Fruit fly (Drosophila melanogaster): Measurements from ENCODE around the gene hydra.

DNA sequence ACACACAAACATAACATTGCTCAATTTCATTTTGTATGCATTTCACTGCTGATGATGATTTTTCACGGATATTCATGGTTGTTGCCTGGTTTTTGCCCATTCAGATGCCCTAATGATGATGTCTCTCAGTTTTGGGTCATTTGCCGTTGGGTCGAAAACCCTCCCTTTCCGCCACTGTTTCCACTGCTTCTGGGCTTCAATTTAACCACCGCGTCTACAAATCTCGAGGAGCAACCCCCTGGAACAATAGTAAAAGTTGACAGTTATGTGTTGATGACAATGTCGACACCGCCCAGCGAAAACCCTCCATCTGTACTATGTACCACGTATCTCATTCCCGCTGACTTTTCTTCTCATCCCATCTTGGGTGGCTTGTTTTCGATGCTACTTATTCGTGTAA is 10.5 kb downstream of the hydra start:
- no peak for TF ChIP-seq CG33017 (tag; optimal IDR thresholded peaks at IDR 0.05)
- no peak for TF ChIP-seq ovo (GFP tag; optimal IDR thresholded peaks at IDR 0.05)
- TF ChIP-seq CG1620 (GFP tag; optimal IDR thresholded peaks at IDR 0.05): no peak
- TF ChIP-seq Hr96 (GFP tag; optimal IDR thresholded peaks at IDR 0.05): no peak
- no peak for TF ChIP-seq pad (GFP tag; optimal IDR thresholded peaks at IDR 0.05)
- no peak for TF ChIP-seq CG7045 (GFP tag; optimal IDR thresholded peaks at IDR 0.05)
- TF ChIP-seq CG11617 (GFP tag; optimal IDR thresholded peaks at IDR 0.05): no peak
- TF ChIP-seq CG12768 (GFP tag; optimal IDR thresholded peaks at IDR 0.05): no peak
- TF ChIP-seq CG7101 (tag; optimal IDR thresholded peaks at IDR 0.05): no peak
- no peak for TF ChIP-seq CG14711 (tag; optimal IDR thresholded peaks at IDR 0.05)
- TF ChIP-seq tj (GFP tag; optimal IDR thresholded peaks at IDR 0.05): no peak

Measured in whole organism, adult.